Worm (Caenorhabditis elegans) whole organism, L4 larva: Measurements from ENCODE around the gene rpl-26.

Experiments
- ama-1 ChIP-seq: fragments of 150-350 bp; optimal IDR thresholded peaks from 2 replicates; lab custom pipeline; 2014; ENCODE audit warnings: inconsistent platforms, mixed read lengths
- duxl-1 ChIP-seq: sonication (generic microtip); optimal IDR thresholded peaks from 2 replicates; lab custom pipeline; 2016; ENCODE audit warnings: mild to moderate bottlenecking, missing genetic modification characterization, moderate library complexity, missing compliant biosample characterization; ENCODE audit not compliant: poor library complexity
- fos-1 ChIP-seq: fragments of 150-350 bp; optimal IDR thresholded peaks from 2 replicates; lab custom pipeline; 2014; ENCODE audit warnings: missing biosample characterization, missing genetic modification characterization
- hlh-11 ChIP-seq: fragments of 200-800 bp; sonication (Bioruptor generic); optimal IDR thresholded peaks from 2 replicates; lab custom pipeline; 2018; ENCODE audit warnings: mild to moderate bottlenecking, missing genetic modification characterization, missing compliant biosample characterization
- lin-13 ChIP-seq: fragments of 150-350 bp; optimal IDR thresholded peaks from 2 replicates; lab custom pipeline; 2014; ENCODE audit warnings: missing biosample characterization, missing genetic modification reagents, missing genetic modification characterization
- mdl-1 ChIP-seq, 2 experiments: fragments of 150-350 bp in 1 of 2; sonication (generic microtip) in 1 of 2; optimal IDR thresholded peaks; 2 replicates each; lab custom pipeline; 2014 to 2017; ENCODE audit warnings: missing biosample characterization in 2 of 2, missing genetic modification characterization in 2 of 2
- mep-1 ChIP-seq: fragments of 150-350 bp; sonication (generic microtip); optimal IDR thresholded peaks from 3 replicates; lab custom pipeline; 2014; ENCODE audit warnings: missing biosample characterization, missing genetic modification characterization
- nhr-237 ChIP-seq: sonication (generic microtip); optimal IDR thresholded peaks from 2 replicates; lab custom pipeline; 2017; ENCODE audit warnings: missing biosample characterization, missing genetic modification characterization
- nhr-25 ChIP-seq: sonication (generic microtip); optimal IDR thresholded peaks from 2 replicates; lab custom pipeline; 2017; ENCODE audit warnings: missing genetic modification characterization, mild to moderate bottlenecking, missing compliant biosample characterization, antibody characterized with exemption, moderate library complexity, borderline replicate concordance; ENCODE audit not compliant: insufficient read depth
- nhr-48 ChIP-seq: sonication (generic microtip); optimal IDR thresholded peaks from 2 replicates; lab custom pipeline; 2016; ENCODE audit warnings: mild to moderate bottlenecking, missing genetic modification characterization, missing compliant biosample characterization
- nhr-77 ChIP-seq: fragments of 150-350 bp; optimal IDR thresholded peaks from 2 replicates; lab custom pipeline; 2014; ENCODE audit warnings: missing biosample characterization, missing genetic modification characterization
- ztf-7 ChIP-seq: fragments of 150-350 bp; optimal IDR thresholded peaks from 2 replicates; lab custom pipeline; 2014; ENCODE audit warnings: missing biosample characterization, missing genetic modification characterization

- TF ChIP-seq nhr-48: no peak
- no peak for TF ChIP-seq nhr-237 (tag; lab: Kevin White, UChicago)
- TF ChIP-seq ztf-7 (tag; lab: Kevin White, UChicago): no peak
- TF ChIP-seq duxl-1 (tag; lab: Kevin White, UChicago): no peak
- no peak for TF ChIP-seq nhr-25 (tag; lab: Kevin White, UChicago)
- no peak for TF ChIP-seq fos-1
- no peak for TF ChIP-seq nhr-77 (tag; lab: Kevin White, UChicago)
- no peak for TF ChIP-seq lin-13 (GFP tag; lab: Kevin White, UChicago)
- no peak for TF ChIP-seq hlh-11 (tag; lab: Kevin White, UChicago)
- TF ChIP-seq mep-1 (tag; lab: Kevin White, UChicago): no peak
- no peak for TF ChIP-seq ama-1 (lab: Kevin White, UChicago)
- no peak for TF ChIP-seq mdl-1 (tag; optimal IDR thresholded peaks at IDR 0.05; lab: Kevin White, UChicago)
Measured at ce11 chrII:8593840-8594625, 8.6 kb upstream of the rpl-26 start, which contains the start of gene aptf-3.
